Worm (Caenorhabditis elegans): ENCODE data around the gene rbd-1.
A peak's percentile ranks its signal among the peaks of the same experiment; 100 is the strongest.

Gene rbd-1

DNA sequence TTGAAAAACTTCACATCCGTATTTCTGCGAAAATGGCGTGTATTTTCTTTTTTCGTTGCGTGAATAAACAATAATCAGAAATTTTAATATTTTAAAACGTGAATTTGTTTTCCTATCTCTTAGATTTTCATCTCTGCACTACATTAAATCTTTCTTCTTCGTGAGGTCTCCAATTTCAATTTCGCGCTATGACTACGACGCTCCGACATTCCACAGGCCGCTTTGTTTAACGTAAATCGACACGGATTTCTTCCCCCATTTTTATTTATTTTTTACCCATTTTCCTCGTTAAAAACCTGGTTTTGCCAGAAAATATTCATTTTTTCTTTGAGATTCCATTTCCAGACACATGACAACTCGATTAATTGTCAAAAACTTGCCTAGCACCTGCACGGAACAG, at the start of gene rbd-1, which contains the start of gene T23F6.3 (continued):
- TF ChIP-seq F52B5.7 (tag; optimal IDR thresholded peaks at IDR 0.05): no peak
- no peak for TF ChIP-seq nfya-1 (tag; optimal IDR thresholded peaks at IDR 0.05; ENCODE audit: borderline replicate concordance, insufficient read depth)
- no peak for TF ChIP-seq let-607 (tag; optimal IDR thresholded peaks at IDR 0.05)
- no peak for TF ChIP-seq Y56A3A.18 (GFP tag; IDR thresholded peaks at IDR 0.05)
- TF ChIP-seq gei-17 (GFP tag; optimal IDR thresholded peaks at IDR 0.05): peak; percentile 8
- TF ChIP-seq egl-18 (GFP tag; IDR thresholded peaks at IDR 0.05): no peak
- no peak for TF ChIP-seq nhr-90 (tag; optimal IDR thresholded peaks at IDR 0.05)
- TF ChIP-seq ztf-25 (GFP tag; IDR thresholded peaks at IDR 0.05): no peak
- TF ChIP-seq F10E7.11 (tag; optimal IDR thresholded peaks at IDR 0.05): no peak
- TF ChIP-seq unc-62 (GFP tag; optimal IDR thresholded peaks at IDR 0.05): no peak
- no peak for TF ChIP-seq rpc-1 (optimal IDR thresholded peaks at IDR 0.05)
- TF ChIP-seq rpc-1 (tag; optimal IDR thresholded peaks at IDR 0.05): no peak
- TF ChIP-seq ceh-79 (tag; optimal IDR thresholded peaks at IDR 0.05): no peak
- peak; percentile 46 for TF ChIP-seq hmg-1.2 (GFP tag; IDR thresholded peaks at IDR 0.05)
- peak; percentile 37 for TF ChIP-seq tbp1 (GFP tag; optimal IDR thresholded peaks at IDR 0.05)
- TF ChIP-seq aptf-2 (GFP tag; conservative IDR thresholded peaks at IDR 0.05): no peak
- TF ChIP-seq dox-1 (GFP tag; IDR thresholded peaks at IDR 0.05): peak; percentile 72
- TF ChIP-seq Y95B8A.8 (GFP tag; IDR thresholded peaks at IDR 0.05): no peak
- peak; percentile 61 for TF ChIP-seq pha-4 (tag; optimal IDR thresholded peaks at IDR 0.05)
- no peak for TF ChIP-seq hrde-1 (tag; optimal IDR thresholded peaks at IDR 0.05; ENCODE audit: borderline replicate concordance)
- no peak for TF ChIP-seq hlh-26 (GFP tag; conservative IDR thresholded peaks at IDR 0.05)
- no peak for TF ChIP-seq zim-3 (tag; optimal IDR thresholded peaks at IDR 0.05)
- no peak for TF ChIP-seq ccch-3 (GFP tag; optimal IDR thresholded peaks at IDR 0.05)
- TF ChIP-seq ztf-26 (tag; optimal IDR thresholded peaks at IDR 0.05): no peak
- no peak for TF ChIP-seq ets-4 (GFP tag; optimal IDR thresholded peaks at IDR 0.05)
- no peak for TF ChIP-seq T07F8.4 (tag; optimal IDR thresholded peaks at IDR 0.05)
- no peak for TF ChIP-seq ztf-6 (GFP tag; IDR thresholded peaks at IDR 0.05)
- TF ChIP-seq mcd-1 (GFP tag; IDR thresholded peaks at IDR 0.05): peak; percentile 81
- peak; percentile 98 for TF ChIP-seq lin-54 (GFP tag; optimal IDR thresholded peaks at IDR 0.05)
- no peak for TF ChIP-seq unc-130 (GFP tag; optimal IDR thresholded peaks at IDR 0.05)
- no peak for TF ChIP-seq rec-8 (tag; optimal IDR thresholded peaks at IDR 0.05)
- no peak for TF ChIP-seq snpc-1.1 (tag; optimal IDR thresholded peaks at IDR 0.05; ENCODE audit: insufficient read depth)
- TF ChIP-seq ztf-3 (GFP tag; optimal IDR thresholded peaks at IDR 0.05): no peak
- TF ChIP-seq F55B11.4 (tag; optimal IDR thresholded peaks at IDR 0.05; ENCODE audit: borderline replicate concordance, insufficient read depth): no peak
- TF ChIP-seq lsl-1 (GFP tag; optimal IDR thresholded peaks at IDR 0.05): no peak
- no peak for TF ChIP-seq fkh-3 (tag; optimal IDR thresholded peaks at IDR 0.05)
- no peak for TF ChIP-seq repo-1 (tag; optimal IDR thresholded peaks at IDR 0.05)
- no peak for TF ChIP-seq ekl-4 (GFP tag; IDR thresholded peaks at IDR 0.05)
- no peak for TF ChIP-seq egl-44 (GFP tag; IDR thresholded peaks at IDR 0.05)
- TF ChIP-seq attf-3 (GFP tag; conservative IDR thresholded peaks at IDR 0.05): peak; percentile 100
- TF ChIP-seq lin-40 (tag; optimal IDR thresholded peaks at IDR 0.05): peak; percentile 79
- no peak for TF ChIP-seq F57C9.4 (tag; optimal IDR thresholded peaks at IDR 0.05)
- TF ChIP-seq tbx-9 (tag; optimal IDR thresholded peaks at IDR 0.05; ENCODE audit: borderline replicate concordance): no peak
- TF ChIP-seq let-526 (GFP tag; IDR thresholded peaks at IDR 0.05): no peak
- peak; percentile 40; the same call in 1 of the 2 replicates for TF ChIP-seq Y53G8AR.9 (GFP tag; conservative IDR thresholded peaks at IDR 0.05)
- no peak for TF ChIP-seq athp-1 (tag; optimal IDR thresholded peaks at IDR 0.05)
- TF ChIP-seq chd-7 (tag; optimal IDR thresholded peaks at IDR 0.05): no peak
- peak; percentile 25; the same call in 1 of the 2 replicates for TF ChIP-seq madf-6 (GFP tag; IDR thresholded peaks at IDR 0.05)
- 0 out of 2 replicates have a peak, but pooled peaks have one; percentile 52 for TF ChIP-seq attf-6 (GFP tag; IDR thresholded peaks at IDR 0.05)

Measured in whole organism, young adult.